Worm (Caenorhabditis elegans): Measurements from ENCODE around the gene F11D11.22.

DNA sequence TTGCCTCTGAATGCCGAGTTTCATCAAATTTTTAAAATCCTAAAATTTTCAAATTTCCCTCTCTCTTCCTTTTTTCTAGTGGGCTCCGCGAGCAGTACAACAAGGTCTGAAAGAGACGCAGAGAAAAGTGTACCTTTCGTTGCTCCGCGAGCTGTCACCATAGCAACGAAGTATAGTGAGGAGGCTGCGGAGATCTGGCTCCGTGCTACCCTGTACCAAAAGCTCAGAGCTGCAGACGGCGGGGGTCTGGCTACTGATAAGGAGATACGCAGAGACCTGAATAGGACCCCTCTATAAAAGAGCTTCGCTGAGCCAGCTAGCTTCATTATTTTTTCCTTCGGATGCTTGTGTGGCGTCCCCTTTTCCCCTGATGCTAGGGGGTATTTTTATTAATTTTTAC lies 21.3 kb downstream of the F11D11.22 start, which contains the start of gene Y17D7B.10:
- TF ChIP-seq cog-1 (tag; optimal IDR thresholded peaks at IDR 0.05), result no peak
- TF ChIP-seq ztf-23 (GFP tag; IDR thresholded peaks at IDR 0.05), result no peak
- TF ChIP-seq klf-2 (GFP tag; conservative IDR thresholded peaks at IDR 0.05), result no peak
- TF ChIP-seq flt-1 (GFP tag; IDR thresholded peaks at IDR 0.05), result no peak
- TF ChIP-seq ref-1 (GFP tag; conservative IDR thresholded peaks at IDR 0.05), result no peak
- no peak for TF ChIP-seq T22C8.4 (GFP tag; IDR thresholded peaks at IDR 0.05)
- TF ChIP-seq tab-1 (GFP tag; IDR thresholded peaks at IDR 0.05), result no peak
- no peak for TF ChIP-seq ztf-29 (GFP tag; IDR thresholded peaks at IDR 0.05)
